Fruit fly (Drosophila melanogaster) whole organism, embryonic: Measurements from ENCODE around the gene Bmcp.
A peak's percentile ranks its signal among the peaks of the same experiment; 100 is the strongest.

ENCODE experiments used
- CG15269 ChIP-seq: fragments of 200-800 bp; sonication (Bioruptor generic); optimal IDR thresholded peaks from 2 replicates; lab custom pipeline; 2018; ENCODE audit warnings: missing biosample characterization, mild to moderate bottlenecking, missing genetic modification characterization, moderate library complexity
- CG17802 ChIP-seq: fragments of 200-800 bp; sonication (Bioruptor generic); optimal IDR thresholded peaks from 2 replicates; lab custom pipeline; 2018; ENCODE audit warnings: missing biosample characterization, mild to moderate bottlenecking, missing genetic modification characterization, moderate library complexity
- CG31441 ChIP-seq: fragments of 200-800 bp; sonication (Bioruptor generic); IDR thresholded peaks from 2 replicates; pipeline ENCODE4 v1.3.6; 2022; ENCODE audit warnings: missing biosample characterization, missing genetic modification characterization
- CG32532 ChIP-seq: fragments of 200-800 bp; sonication (Bioruptor generic); IDR thresholded peaks from 2 replicates; pipeline ENCODE4 v1.3.6; 2022; ENCODE audit warnings: missing biosample characterization, missing genetic modification characterization
- CG6791 ChIP-seq: fragments of 200-800 bp; sonication (Bioruptor generic); IDR thresholded peaks from 3 replicates; pipeline ENCODE4 v1.3.6; 2022; ENCODE audit warnings: missing biosample characterization, missing genetic modification characterization; ENCODE audit not compliant: partially characterized antibody
- CG7556 ChIP-seq: fragments of 200-800 bp; sonication (Bioruptor generic); optimal IDR thresholded peaks from 2 replicates; lab custom pipeline; 2017; ENCODE audit warnings: missing biosample characterization, mild to moderate bottlenecking, missing genetic modification characterization
- Dek ChIP-seq: fragments of 200-800 bp; sonication (Bioruptor generic); optimal IDR thresholded peaks from 3 replicates; lab custom pipeline; 2019; ENCODE audit warnings: missing biosample characterization, mild to moderate bottlenecking, missing genetic modification characterization, moderate library complexity
- caup ChIP-seq: fragments of 200-800 bp; sonication (Bioruptor generic); optimal IDR thresholded peaks from 3 replicates; lab custom pipeline; 2017; ENCODE audit warnings: missing biosample characterization, mild to moderate bottlenecking, missing genetic modification characterization, moderate library complexity; ENCODE audit not compliant: severe bottlenecking
- chif ChIP-seq, 2 experiments: fragments of 200-800 bp; sonication (Bioruptor generic); optimal IDR thresholded peaks; 3 replicates each; lab custom pipeline; 2016; ENCODE audit warnings: missing biosample characterization in 2 of 2, missing genetic modification characterization in 2 of 2
- eyg ChIP-seq: fragments of 200-800 bp; sonication (Bioruptor generic); optimal IDR thresholded peaks from 3 replicates; lab custom pipeline; 2016; ENCODE audit warnings: missing biosample characterization, missing genetic modification characterization
- jing ChIP-seq: fragments of 200-800 bp; sonication (Bioruptor generic); optimal IDR thresholded peaks from 2 replicates; lab custom pipeline; 2018; ENCODE audit warnings: missing biosample characterization, mild to moderate bottlenecking, missing genetic modification characterization
- psq ChIP-seq: fragments of 200-800 bp; sonication (Bioruptor generic); optimal IDR thresholded peaks from 2 replicates; lab custom pipeline; 2017; ENCODE audit warnings: missing biosample characterization, missing genetic modification characterization
- tio ChIP-seq: fragments of 200-800 bp; sonication (Bioruptor generic); optimal IDR thresholded peaks from 2 replicates; lab custom pipeline; 2017; ENCODE audit warnings: missing biosample characterization, missing genetic modification characterization, inconsistent platforms
- z ChIP-seq: fragments of 200-800 bp; sonication (Bioruptor generic); IDR thresholded peaks from 3 replicates; pipeline ENCODE4 v1.3.6; 2022; ENCODE audit warnings: missing biosample characterization, missing genetic modification characterization

- TF ChIP-seq CG6791 (GFP tag; lab: Robert Waterston, UW) (no peak), CG17802 (tag; lab: Kevin White, UChicago) (no peak), chif (GFP tag; optimal IDR thresholded peaks at IDR 0.05; lab: Kevin White, UChicago) (no peak), z (GFP tag; lab: Robert Waterston, UW) (no peak), caup (no peak), CG31441 (no peak), CG32532 (GFP tag; lab: Robert Waterston, UW) (peak; percentile 38; the same call in 1 of the 2 replicates), CG15269 (no peak), jing (GFP tag; lab: Kevin White, UChicago) (no peak), Dek (tag; lab: Kevin White, UChicago) (no peak), eyg (GFP tag; lab: Kevin White, UChicago) (no peak), tio (GFP tag; lab: Kevin White, UChicago) (no peak), CG7556 (GFP tag; lab: Kevin White, UChicago) (no peak), psq (GFP tag; lab: Kevin White, UChicago) (no peak)
Observed at dm6 chr3L:11776731-11777130, 56.0 kb downstream of the Bmcp start, which contains the start of gene CG14131.
